Worm (Caenorhabditis elegans): ENCODE measurements around the gene grwd-1.

ce11 chrIII:5203310-5203709 is 50.0 kb downstream of the grwd-1 start:
- TF ChIP-seq nhr-237 (tag; optimal IDR thresholded peaks at IDR 0.05) = no peak
- TF ChIP-seq snpc-4 (tag; optimal IDR thresholded peaks at IDR 0.05) = no peak
- TF ChIP-seq aly-2 (tag; optimal IDR thresholded peaks at IDR 0.05) = no peak
- no peak for TF ChIP-seq fkh-10 (GFP tag; optimal IDR thresholded peaks at IDR 0.05)
- TF ChIP-seq fkh-2 (tag; optimal IDR thresholded peaks at IDR 0.05) = no peak
- TF ChIP-seq ceh-82 (tag; optimal IDR thresholded peaks at IDR 0.05) = no peak
